Worm (Caenorhabditis elegans) whole organism, L4/young adult: Measurements from ENCODE around the gene fkb-1.

Experiments
- W03F9.2 ChIP-seq: fragments of 150-350 bp; optimal IDR thresholded peaks from 2 replicates; lab custom pipeline; 2014; ENCODE audit warnings: missing biosample characterization, missing genetic modification characterization
- dao-5 ChIP-seq: sonication (generic microtip); optimal IDR thresholded peaks from 2 replicates; lab custom pipeline; 2016; ENCODE audit warnings: missing genotype, missing genetic modification characterization, moderate library complexity, missing compliant biosample characterization
- him-1 ChIP-seq: sonication (generic microtip); optimal IDR thresholded peaks from 2 replicates; lab custom pipeline; 2016; ENCODE audit warnings: missing genotype, missing genetic modification reagents, missing genetic modification characterization, missing compliant biosample characterization

Gene fkb-1

ce11 chrIV:11049806-11050205 lies 13.4 kb downstream of the fkb-1 start, which contains the start of gene F36H1.3:
Gene F36H1.3 (plus strand): TSS chrIV:11050128.
- no peak for TF ChIP-seq dao-5 (tag; lab: Kevin White, UChicago)
- TF ChIP-seq him-1 (tag; lab: Kevin White, UChicago): no peak
- no peak for TF ChIP-seq W03F9.2 (tag; lab: Kevin White, UChicago)

ce11 chrIV:11051963-11052362 lies 15.6 kb downstream of the fkb-1 start:
- no peak for TF ChIP-seq dao-5 (tag; lab: Kevin White, UChicago)
- no peak for TF ChIP-seq W03F9.2 (tag; lab: Kevin White, UChicago)
- no peak for TF ChIP-seq him-1 (tag; lab: Kevin White, UChicago)

- no peak for TF ChIP-seq W03F9.2 (tag; lab: Kevin White, UChicago)
- TF ChIP-seq him-1 (tag; lab: Kevin White, UChicago): no peak
- no peak for TF ChIP-seq dao-5 (tag; lab: Kevin White, UChicago)
Measured at ce11 chrIV:11053652-11054317, 17.4 kb downstream of the fkb-1 start, which contains the start of the genes F36H1.12 and lin-3. Gene F36H1.12 (minus strand): TSS chrIV:11053702. Gene lin-3 (plus strand): TSS chrIV:11054308.

ce11 chrIV:11062984-11063613 lies 26.7 kb downstream of the fkb-1 start:
- TF ChIP-seq dao-5 (tag; lab: Kevin White, UChicago) (no peak), him-1 (tag; lab: Kevin White, UChicago) (no peak)

- TF ChIP-seq W03F9.2 (tag; lab: Kevin White, UChicago) (no peak), him-1 (tag; lab: Kevin White, UChicago) (no peak), dao-5 (tag; lab: Kevin White, UChicago) (no peak)
Measured at ce11 chrIV:11063962-11064361, 27.6 kb downstream of the fkb-1 start, which contains the start of gene ttr-16. Gene ttr-16 (minus strand): TSS chrIV:11064137.

ce11 chrIV:11067003-11067402 lies 30.6 kb downstream of the fkb-1 start, which contains the start of gene ttr-17:
Gene ttr-17 (minus strand): TSS chrIV:11067026.
- no peak for TF ChIP-seq him-1 (tag; lab: Kevin White, UChicago)
- no peak for TF ChIP-seq W03F9.2 (tag; lab: Kevin White, UChicago)
- TF ChIP-seq dao-5 (tag; lab: Kevin White, UChicago): no peak

ce11 chrIV:11068314-11068713 lies 31.9 kb downstream of the fkb-1 start:
- no peak for TF ChIP-seq dao-5 (tag; lab: Kevin White, UChicago)
- no peak for TF ChIP-seq W03F9.2 (tag; lab: Kevin White, UChicago)
- no peak for TF ChIP-seq him-1 (tag; lab: Kevin White, UChicago)

ce11 chrIV:11078482-11078881 lies 42.1 kb downstream of the fkb-1 start, which contains the start of gene Y5F2A.4:
Gene Y5F2A.4 (minus strand): TSS chrIV:11078582.
- no peak for TF ChIP-seq dao-5 (tag; lab: Kevin White, UChicago)

- TF ChIP-seq him-1 (tag; lab: Kevin White, UChicago) (no peak), W03F9.2 (tag; lab: Kevin White, UChicago) (no peak), dao-5 (tag; lab: Kevin White, UChicago) (no peak)
Measured at ce11 chrIV:11080823-11081285, 44.5 kb downstream of the fkb-1 start, which contains the start of gene atg-7. Gene atg-7 (minus strand): TSS chrIV:11081055.

- TF ChIP-seq him-1 (tag; lab: Kevin White, UChicago) (no peak), W03F9.2 (tag; lab: Kevin White, UChicago) (no peak), dao-5 (tag; lab: Kevin White, UChicago) (no peak)
Measured at ce11 chrIV:11082153-11082552, 45.8 kb downstream of the fkb-1 start, which contains the start of gene let-70. Gene let-70 (minus strand): TSS chrIV:11082253.

ce11 chrIV:11082789-11083235 lies 46.4 kb downstream of the fkb-1 start:
- peak; percentile 70 for TF ChIP-seq W03F9.2 (tag; lab: Kevin White, UChicago)
- peak; percentile 90 for TF ChIP-seq him-1 (tag; lab: Kevin White, UChicago)
- peak; percentile 52 for TF ChIP-seq dao-5 (tag; lab: Kevin White, UChicago)

ce11 chrIV:11083609-11084008 lies 47.2 kb downstream of the fkb-1 start, which contains the start of gene klc-1:
Gene klc-1 (plus strand): TSS chrIV:11083735.
- TF ChIP-seq dao-5 (tag; lab: Kevin White, UChicago) (no peak), W03F9.2 (tag; lab: Kevin White, UChicago) (no peak), him-1 (tag; lab: Kevin White, UChicago) (no peak)
